Fruit fly (Drosophila melanogaster) whole organism, embryonic: ENCODE measurements around the gene Inx7.

Experiments
- Adf1 ChIP-seq: fragments of 200-800 bp; sonication (Bioruptor generic); IDR thresholded peaks from 2 replicates; pipeline ENCODE4 v1.3.6; 2022; ENCODE audit warnings: missing biosample characterization, missing genetic modification characterization
- CG11247 ChIP-seq: fragments of 200-800 bp; sonication (Bioruptor generic); IDR thresholded peaks from 2 replicates; pipeline ENCODE4 v1.3.6; 2022; ENCODE audit warnings: missing biosample characterization, missing genetic modification characterization
- CG12155 ChIP-seq: fragments of 200-800 bp; sonication (Bioruptor generic); optimal IDR thresholded peaks from 3 replicates; lab custom pipeline; 2016; ENCODE audit warnings: missing biosample characterization, missing genetic modification characterization
- CG12744 ChIP-seq: fragments of 200-800 bp; sonication (Bioruptor generic); optimal IDR thresholded peaks from 2 replicates; lab custom pipeline; 2016; ENCODE audit warnings: missing biosample characterization, missing genetic modification characterization
- CG14050 ChIP-seq: fragments of 200-800 bp; sonication (Bioruptor generic); IDR thresholded peaks from 3 replicates; pipeline ENCODE4 v1.3.6; 2022; ENCODE audit warnings: missing biosample characterization, missing genetic modification characterization
- CG17361 ChIP-seq: fragments of 200-800 bp; sonication (Bioruptor generic); IDR thresholded peaks from 3 replicates; pipeline ENCODE4 v1.3.6; 2022; ENCODE audit warnings: missing biosample characterization, missing genetic modification characterization
- CG1792 ChIP-seq: fragments of 200-800 bp; sonication (Bioruptor generic); optimal IDR thresholded peaks from 2 replicates; lab custom pipeline; 2016; ENCODE audit warnings: missing biosample characterization, missing genetic modification characterization
- CG18011 ChIP-seq: fragments of 200-800 bp; sonication (Bioruptor generic); optimal IDR thresholded peaks from 2 replicates; lab custom pipeline; 2017; ENCODE audit warnings: missing biosample characterization, missing genetic modification characterization, mild to moderate bottlenecking, moderate library complexity, missing genotype
- CG2712 ChIP-seq: fragments of 200-800 bp; optimal IDR thresholded peaks from 3 replicates; lab custom pipeline; 2019; ENCODE audit warnings: missing biosample characterization, mild to moderate bottlenecking, missing genetic modification characterization, moderate library complexity
- CG31388 ChIP-seq: fragments of 200-800 bp; sonication (Bioruptor generic); optimal IDR thresholded peaks from 2 replicates; lab custom pipeline; 2016; ENCODE audit warnings: missing biosample characterization, missing genetic modification characterization
- CG43689 ChIP-seq: fragments of 200-800 bp; sonication (Bioruptor generic); IDR thresholded peaks from 2 replicates; pipeline ENCODE4 v1.3.6; 2022; ENCODE audit warnings: missing biosample characterization, missing genetic modification characterization
- CG5245 ChIP-seq: fragments of 200-800 bp; sonication (Bioruptor generic); optimal IDR thresholded peaks from 3 replicates; lab custom pipeline; 2016; ENCODE audit warnings: missing biosample characterization, missing genetic modification characterization
- CG6689 ChIP-seq: fragments of 200-800 bp; sonication (Bioruptor generic); IDR thresholded peaks from 2 replicates; pipeline ENCODE4 v1.3.6; 2022; ENCODE audit warnings: missing biosample characterization, missing genetic modification characterization
- CG7556 ChIP-seq: fragments of 200-800 bp; sonication (Bioruptor generic); optimal IDR thresholded peaks from 2 replicates; lab custom pipeline; 2017; ENCODE audit warnings: missing biosample characterization, mild to moderate bottlenecking, missing genetic modification characterization
- CG7745 ChIP-seq: fragments of 200-800 bp; sonication (Bioruptor generic); optimal IDR thresholded peaks from 2 replicates; lab custom pipeline; 2018; ENCODE audit warnings: missing biosample characterization, mild to moderate bottlenecking, missing genetic modification characterization, moderate library complexity
- CG7839 ChIP-seq: fragments of 200-800 bp; sonication (Bioruptor generic); optimal IDR thresholded peaks from 3 replicates; lab custom pipeline; 2018; ENCODE audit warnings: missing biosample characterization, mild to moderate bottlenecking, missing genetic modification characterization, moderate library complexity
- CG8359 ChIP-seq: fragments of 200-800 bp; sonication (Bioruptor generic); optimal IDR thresholded peaks from 2 replicates; lab custom pipeline; 2017; ENCODE audit warnings: missing biosample characterization, mild to moderate bottlenecking, missing genetic modification characterization, borderline replicate concordance
- CG9437 ChIP-seq: fragments of 200-800 bp; sonication (Bioruptor generic); optimal IDR thresholded peaks from 2 replicates; lab custom pipeline; 2018; ENCODE audit warnings: missing biosample characterization, mild to moderate bottlenecking, missing genetic modification characterization
- Doc3 ChIP-seq: fragments of 200-800 bp; sonication (Bioruptor generic); IDR thresholded peaks from 3 replicates; pipeline ENCODE4 v1.3.6; 2022; ENCODE audit warnings: missing biosample characterization, missing genetic modification characterization; ENCODE audit not compliant: partially characterized antibody
- Ets97D ChIP-seq: fragments of 200-800 bp; sonication (Bioruptor generic); optimal IDR thresholded peaks from 3 replicates; lab custom pipeline; 2016; ENCODE audit warnings: missing biosample characterization, missing genetic modification characterization
- Fer3 ChIP-seq: fragments of 200-800 bp; sonication (Bioruptor generic); optimal IDR thresholded peaks from 2 replicates; lab custom pipeline; 2018; ENCODE audit warnings: missing biosample characterization, mild to moderate bottlenecking, missing genetic modification characterization, moderate library complexity
- Hey ChIP-seq: fragments of 200-800 bp; sonication (Bioruptor generic); optimal IDR thresholded peaks from 3 replicates; lab custom pipeline; 2018; ENCODE audit warnings: missing biosample characterization, mild to moderate bottlenecking, missing genetic modification characterization
- HmgD ChIP-seq: fragments of 200-800 bp; sonication (Bioruptor generic); optimal IDR thresholded peaks from 3 replicates; lab custom pipeline; 2016; ENCODE audit warnings: missing biosample characterization, missing genetic modification characterization
- Hr3 ChIP-seq: fragments of 200-800 bp; sonication (Bioruptor generic); optimal IDR thresholded peaks from 3 replicates; lab custom pipeline; 2016; ENCODE audit warnings: missing biosample characterization, missing genetic modification characterization
- Lim3 ChIP-seq: fragments of 200-800 bp; sonication (Bioruptor generic); IDR thresholded peaks from 2 replicates; pipeline ENCODE4 v1.3.6; 2022; ENCODE audit warnings: missing biosample characterization, missing genetic modification characterization
- Meics ChIP-seq: fragments of 200-800 bp; sonication (Bioruptor generic); optimal IDR thresholded peaks from 2 replicates; lab custom pipeline; 2017; ENCODE audit warnings: missing biosample characterization, mild to moderate bottlenecking, missing genetic modification characterization
- Nf-YA ChIP-seq: fragments of 200-800 bp; sonication (Bioruptor generic); IDR thresholded peaks from 2 replicates; pipeline ENCODE4 v1.3.6; 2022; ENCODE audit warnings: missing biosample characterization, missing genetic modification characterization
- Oli ChIP-seq: fragments of 200-800 bp; sonication (Bioruptor generic); optimal IDR thresholded peaks from 2 replicates; lab custom pipeline; 2018; ENCODE audit warnings: missing biosample characterization, mild to moderate bottlenecking, missing genetic modification characterization, moderate library complexity
- Ptx1 ChIP-seq: fragments of 200-800 bp; sonication (Bioruptor generic); IDR thresholded peaks from 2 replicates; pipeline ENCODE4 v1.3.6; 2022; ENCODE audit warnings: missing biosample characterization, missing genetic modification characterization
- ab ChIP-seq: fragments of 200-800 bp; sonication (Bioruptor generic); optimal IDR thresholded peaks from 2 replicates; lab custom pipeline; 2016; ENCODE audit warnings: missing biosample characterization, missing genetic modification characterization
- bigmax ChIP-seq: fragments of 200-800 bp; sonication (Bioruptor generic); optimal IDR thresholded peaks from 2 replicates; lab custom pipeline; 2018; ENCODE audit warnings: missing biosample characterization, mild to moderate bottlenecking, missing genetic modification characterization
- cas ChIP-seq: fragments of 200-800 bp; sonication (Bioruptor generic); IDR thresholded peaks from 2 replicates; pipeline ENCODE4 v1.3.6; 2022; ENCODE audit warnings: missing biosample characterization, missing genetic modification characterization
- chinmo ChIP-seq: fragments of 200-800 bp; sonication (Bioruptor generic); IDR thresholded peaks from 4 replicates; pipeline ENCODE4 v1.3.6; 2022; ENCODE audit warnings: missing biosample characterization, missing genetic modification characterization; ENCODE audit not compliant: partially characterized antibody
- dmrt11E ChIP-seq: fragments of 200-800 bp; sonication (Bioruptor generic); optimal IDR thresholded peaks from 3 replicates; lab custom pipeline; 2018; ENCODE audit warnings: missing biosample characterization, mild to moderate bottlenecking, missing genetic modification characterization, moderate library complexity
- eve ChIP-seq, 2 experiments: fragments of >200 bp; optimal IDR thresholded peaks; 2 replicates each; lab custom pipeline; 2017; ENCODE audit warnings: missing biosample characterization in 2 of 2, missing genetic modification characterization in 2 of 2
- ewg ChIP-seq: fragments of 200-800 bp; sonication (Bioruptor generic); optimal IDR thresholded peaks from 3 replicates; lab custom pipeline; 2017; ENCODE audit warnings: mild to moderate bottlenecking, missing biosample characterization, missing genetic modification reagents, missing genetic modification characterization
- fru ChIP-seq: fragments of >200 bp; optimal IDR thresholded peaks from 2 replicates; lab custom pipeline; 2017
- hb ChIP-seq: fragments of 200-800 bp; sonication (Bioruptor generic); IDR thresholded peaks from 3 replicates; pipeline ENCODE4 v1.3.6; 2022; ENCODE audit warnings: missing biosample characterization, missing genetic modification characterization; ENCODE audit not compliant: partially characterized antibody
- ind ChIP-seq: fragments of 200-800 bp; sonication (Bioruptor generic); optimal IDR thresholded peaks from 3 replicates; lab custom pipeline; 2016; ENCODE audit warnings: missing biosample characterization, missing genetic modification characterization
- jigr1 ChIP-seq: fragments of 200-800 bp; sonication (Bioruptor generic); IDR thresholded peaks from 3 replicates; pipeline ENCODE4 v1.3.6; 2022; ENCODE audit warnings: missing biosample characterization, missing genetic modification characterization
- mld ChIP-seq: fragments of 200-800 bp; sonication (Bioruptor generic); IDR thresholded peaks from 3 replicates; pipeline ENCODE4 v1.3.6; 2022; ENCODE audit warnings: missing biosample characterization, missing genetic modification characterization; ENCODE audit not compliant: partially characterized antibody
- pb ChIP-seq: fragments of 200-800 bp; sonication (Bioruptor generic); optimal IDR thresholded peaks from 3 replicates; lab custom pipeline; 2016; ENCODE audit warnings: missing biosample characterization, missing genetic modification characterization
- sim ChIP-seq: fragments of 200-800 bp; sonication (Bioruptor generic); IDR thresholded peaks from 2 replicates; pipeline ENCODE4 v1.3.6; 2022; ENCODE audit warnings: missing biosample characterization, missing genetic modification characterization
- sima ChIP-seq: fragments of 200-800 bp; sonication (Bioruptor generic); optimal IDR thresholded peaks from 2 replicates; lab custom pipeline; 2016; ENCODE audit warnings: missing biosample characterization, missing genetic modification characterization
- slou ChIP-seq: fragments of 200-800 bp; sonication (Bioruptor generic); optimal IDR thresholded peaks from 3 replicates; lab custom pipeline; 2016; ENCODE audit warnings: missing biosample characterization, missing genetic modification characterization
- stc ChIP-seq: fragments of 200-800 bp; sonication (Bioruptor generic); IDR thresholded peaks from 2 replicates; pipeline ENCODE4 v1.3.6; 2022; ENCODE audit warnings: missing biosample characterization, missing genetic modification characterization
- tin ChIP-seq: fragments of 200-800 bp; sonication (Bioruptor generic); optimal IDR thresholded peaks from 3 replicates; lab custom pipeline; 2016; ENCODE audit warnings: missing biosample characterization, missing genetic modification characterization
- tio ChIP-seq: fragments of 200-800 bp; sonication (Bioruptor generic); optimal IDR thresholded peaks from 2 replicates; lab custom pipeline; 2017; ENCODE audit warnings: missing biosample characterization, missing genetic modification characterization, inconsistent platforms

Inx7 gene

dm6 chrX:7000444-7001134 lies 7.2 kb upstream of the Inx7 start (continued):
- TF ChIP-seq sima (GFP tag; lab: Kevin White, UChicago) = no peak
- peak in 1 of 2 experiments; percentile 89 for TF ChIP-seq eve (GFP tag; optimal IDR thresholded peaks at IDR 0.05; lab: Kevin White, UChicago)
- no peak for TF ChIP-seq CG12744 (GFP tag; lab: Kevin White, UChicago)
- TF ChIP-seq Hr3 (GFP tag; lab: Kevin White, UChicago) = peak; percentile 42
- TF ChIP-seq CG43689 (GFP tag; lab: Robert Waterston, UW) = no peak
- TF ChIP-seq CG14050 (GFP tag; lab: Robert Waterston, UW) = no peak
- no peak for TF ChIP-seq jigr1 (GFP tag; lab: Robert Waterston, UW)
- no peak for TF ChIP-seq CG7745 (tag; lab: Kevin White, UChicago)
- no peak for TF ChIP-seq CG5245 (GFP tag; lab: Kevin White, UChicago)
- TF ChIP-seq CG9437 (GFP tag; lab: Kevin White, UChicago) = peak; percentile 56
- TF ChIP-seq Ets97D (GFP tag; lab: Kevin White, UChicago) = no peak
- peak; percentile 30 for TF ChIP-seq tio
- TF ChIP-seq CG18011 (GFP tag; lab: Kevin White, UChicago) = no peak
- peak; percentile 81; the same call in 2 of the 4 replicates for TF ChIP-seq chinmo (GFP tag; lab: Robert Waterston, UW)
- no peak for TF ChIP-seq slou (GFP tag; lab: Kevin White, UChicago)
- TF ChIP-seq Nf-YA (GFP tag; lab: Robert Waterston, UW) = no peak
- no peak for TF ChIP-seq CG7839
- no peak for TF ChIP-seq Doc3
- no peak for TF ChIP-seq CG2712 (tag; lab: Kevin White, UChicago)
- TF ChIP-seq Lim3 = no peak
- TF ChIP-seq CG17361 (GFP tag; lab: Robert Waterston, UW) = peak; percentile 80; the same call in 2 of the 3 replicates
- no peak for TF ChIP-seq HmgD (GFP tag; lab: Kevin White, UChicago)
- TF ChIP-seq ind (GFP tag; lab: Kevin White, UChicago) = peak; percentile 54
- TF ChIP-seq bigmax (GFP tag; lab: Kevin White, UChicago) = no peak
- TF ChIP-seq Ptx1 = 0 out of 2 replicates have a peak, but pooled peaks have one; percentile 51
- TF ChIP-seq Oli (tag; lab: Kevin White, UChicago) = peak; percentile 50
- TF ChIP-seq CG6689 = no peak
- no peak for TF ChIP-seq Meics (GFP tag; lab: Kevin White, UChicago)
- TF ChIP-seq fru (lab: Kevin White, UChicago) = no peak
- no peak for TF ChIP-seq pb
- no peak for TF ChIP-seq Hey
- 0 out of 2 replicates have a peak, but pooled peaks have one; percentile 11 for TF ChIP-seq stc (GFP tag; lab: Robert Waterston, UW)
- no peak for TF ChIP-seq CG1792 (GFP tag; lab: Kevin White, UChicago)
- TF ChIP-seq mld (GFP tag; lab: Robert Waterston, UW) = no peak
- TF ChIP-seq hb (GFP tag; lab: Robert Waterston, UW) = no peak
- TF ChIP-seq dmrt11E (tag; lab: Kevin White, UChicago) = peak; percentile 33
- peak; percentile 43 for TF ChIP-seq CG12155 (GFP tag; lab: Kevin White, UChicago)
- no peak for TF ChIP-seq CG7556
- no peak for TF ChIP-seq cas (GFP tag; lab: Robert Waterston, UW)
- TF ChIP-seq sim (GFP tag; lab: Robert Waterston, UW) = no peak
- peak; percentile 16 for TF ChIP-seq tin (GFP tag; lab: Kevin White, UChicago)
- no peak for TF ChIP-seq CG8359 (GFP tag; lab: Kevin White, UChicago)
- TF ChIP-seq ewg (GFP tag; lab: Kevin White, UChicago) = no peak
- TF ChIP-seq CG31388 = no peak
- no peak for TF ChIP-seq Fer3 (tag; lab: Kevin White, UChicago)
- no peak for TF ChIP-seq ab (GFP tag; lab: Kevin White, UChicago)
- no peak for TF ChIP-seq CG11247 (GFP tag; lab: Robert Waterston, UW)
- TF ChIP-seq Adf1 (GFP tag; lab: Robert Waterston, UW) = no peak; the same call in 1 of the 2 replicates
- TF ChIP-seq, all 482 proteins: peak for 66
